Fruit fly (Drosophila melanogaster) whole organism, prepupa: ENCODE measurements around the gene eEF1gamma.
A peak's percentile ranks its signal among the peaks of the same experiment; 100 is the strongest.

Source experiments
- CG11294 ChIP-seq: fragments of 200-800 bp; sonication (Bioruptor generic); IDR thresholded peaks from 2 replicates; pipeline ENCODE4 v1.3.6; 2022; ENCODE audit warnings: missing biosample characterization, missing genetic modification characterization
- CG15336 ChIP-seq: fragments of 200-800 bp; sonication (Bioruptor generic); IDR thresholded peaks from 2 replicates; pipeline ENCODE4 v1.3.6; 2022; ENCODE audit warnings: missing biosample characterization, missing genetic modification characterization
- CG16779 ChIP-seq: fragments of 200-800 bp; sonication (Bioruptor generic); optimal IDR thresholded peaks from 3 replicates; lab custom pipeline; 2017; ENCODE audit warnings: missing biosample characterization, mild to moderate bottlenecking, missing genetic modification characterization
- CG32006 ChIP-seq: fragments of 200-800 bp; sonication (Bioruptor generic); optimal IDR thresholded peaks from 3 replicates; lab custom pipeline; 2017; ENCODE audit warnings: missing biosample characterization, mild to moderate bottlenecking, missing genetic modification characterization
- CG3919 ChIP-seq: fragments of 200-800 bp; sonication (Bioruptor generic); optimal IDR thresholded peaks from 3 replicates; lab custom pipeline; 2016; ENCODE audit warnings: missing biosample characterization, missing genetic modification characterization
- CG6163 ChIP-seq: fragments of 200-800 bp; sonication (Bioruptor generic); IDR thresholded peaks from 3 replicates; pipeline ENCODE4 v1.3.6; 2022; ENCODE audit warnings: missing biosample characterization, missing genetic modification characterization
- CG6276 ChIP-seq: fragments of 200-800 bp; sonication (Bioruptor generic); optimal IDR thresholded peaks from 2 replicates; lab custom pipeline; 2017; ENCODE audit warnings: missing biosample characterization, mild to moderate bottlenecking, missing genetic modification characterization
- CG6808 ChIP-seq: fragments of 200-800 bp; sonication (Bioruptor generic); optimal IDR thresholded peaks from 3 replicates; lab custom pipeline; 2017; ENCODE audit warnings: missing biosample characterization, missing genetic modification characterization, mild to moderate bottlenecking, moderate library complexity, missing genetic modification reagents
- CG6854 ChIP-seq: fragments of 200-800 bp; sonication (Bioruptor generic); optimal IDR thresholded peaks from 2 replicates; lab custom pipeline; 2017; ENCODE audit warnings: missing biosample characterization, mild to moderate bottlenecking, missing genetic modification characterization
- CG7368 ChIP-seq: fragments of 200-800 bp; sonication (Bioruptor generic); optimal IDR thresholded peaks from 3 replicates; lab custom pipeline; 2016; ENCODE audit warnings: missing biosample characterization, missing genetic modification characterization
- CG8119 ChIP-seq: fragments of 200-800 bp; sonication (Bioruptor generic); IDR thresholded peaks from 3 replicates; pipeline ENCODE4 v1.3.6; 2022; ENCODE audit warnings: missing biosample characterization, missing genetic modification characterization
- Eip75B ChIP-seq: fragments of 200-800 bp; sonication (Bioruptor generic); optimal IDR thresholded peaks from 3 replicates; lab custom pipeline; 2016; ENCODE audit warnings: missing biosample characterization, missing genetic modification characterization
- Eip78C ChIP-seq: fragments of 200-800 bp; sonication (Bioruptor generic); peaks from one replicate; lab custom pipeline; 2016; ENCODE audit warnings: missing biosample characterization, missing genetic modification characterization
- Eip93F ChIP-seq: fragments of 200-800 bp; sonication (Bioruptor generic); optimal IDR thresholded peaks from 2 replicates; lab custom pipeline; 2016; ENCODE audit warnings: missing biosample characterization, mild to moderate bottlenecking, missing genetic modification characterization
- Hr38 ChIP-seq: sonication (Bioruptor generic); optimal IDR thresholded peaks from 2 replicates; lab custom pipeline; 2016; ENCODE audit warnings: missing biosample characterization, missing genetic modification characterization
- Hr39 ChIP-seq: fragments of 200-800 bp; sonication (Bioruptor generic); optimal IDR thresholded peaks from 2 replicates; lab custom pipeline; 2016; ENCODE audit warnings: missing biosample characterization, missing genetic modification characterization
- Met ChIP-seq: fragments of 200-800 bp; sonication (Bioruptor generic); optimal IDR thresholded peaks from 3 replicates; lab custom pipeline; 2016; ENCODE audit warnings: missing biosample characterization, missing genetic modification characterization
- OdsH ChIP-seq: fragments of 200-800 bp; sonication (Bioruptor generic); optimal IDR thresholded peaks from 3 replicates; lab custom pipeline; 2016; ENCODE audit warnings: missing biosample characterization, missing genetic modification characterization
- cyc ChIP-seq: fragments of 200-800 bp; sonication (Bioruptor generic); optimal IDR thresholded peaks from 3 replicates; lab custom pipeline; 2016; ENCODE audit warnings: missing biosample characterization, missing genetic modification characterization
- dac ChIP-seq: fragments of 200-800 bp; sonication (Bioruptor generic); optimal IDR thresholded peaks from 2 replicates; lab custom pipeline; 2017; ENCODE audit warnings: missing biosample characterization, mild to moderate bottlenecking, missing genetic modification characterization
- dsx ChIP-seq: fragments of 200-800 bp; optimal IDR thresholded peaks from 3 replicates; lab custom pipeline; 2019; ENCODE audit warnings: missing biosample characterization, mild to moderate bottlenecking, missing genetic modification characterization, moderate library complexity; ENCODE audit not compliant: poor library complexity, severe bottlenecking
- eg ChIP-seq: fragments of 200-800 bp; sonication (Bioruptor generic); IDR thresholded peaks from 3 replicates; pipeline ENCODE4 v1.3.6; 2022; ENCODE audit warnings: missing biosample characterization, missing genetic modification characterization
- esn ChIP-seq: fragments of 200-800 bp; sonication (Bioruptor generic); optimal IDR thresholded peaks from 2 replicates; lab custom pipeline; 2016; ENCODE audit warnings: missing biosample characterization, mild to moderate bottlenecking, missing genetic modification characterization, moderate library complexity
- fd85E ChIP-seq: fragments of 200-800 bp; sonication (Bioruptor generic); optimal IDR thresholded peaks from 3 replicates; lab custom pipeline; 2016; ENCODE audit warnings: missing biosample characterization, missing genetic modification characterization
- lz ChIP-seq: fragments of 200-800 bp; sonication (Bioruptor generic); optimal IDR thresholded peaks from 3 replicates; lab custom pipeline; 2016; ENCODE audit warnings: missing biosample characterization, missing genetic modification characterization
- ss ChIP-seq, 2 experiments: fragments of 200-800 bp; sonication (Bioruptor generic); optimal IDR thresholded peaks; 2 replicates in 1 of 2; 3 replicates in 1 of 2; lab custom pipeline; 2017 to 2018; ENCODE audit warnings: mild to moderate bottlenecking in 2 of 2, missing biosample characterization in 2 of 2, missing genetic modification characterization in 2 of 2, moderate library complexity in 1 of 2
- svp ChIP-seq: fragments of 200-800 bp; sonication (Bioruptor generic); peaks from one replicate; lab custom pipeline; 2016; ENCODE audit warnings: missing biosample characterization, missing genetic modification characterization
- vri ChIP-seq: fragments of 200-800 bp; sonication (Bioruptor generic); optimal IDR thresholded peaks from 3 replicates; lab custom pipeline; 2016; ENCODE audit warnings: missing biosample characterization, mild to moderate bottlenecking, missing genetic modification characterization

The eEF1gamma gene

dm6 chr3R:29230552-29231102, 10.7 kb downstream of the eEF1gamma start:
- TF ChIP-seq cyc (GFP tag; lab: Kevin White, UChicago) (no peak), CG16779 (tag; lab: Kevin White, UChicago) (no peak), vri (GFP tag; lab: Kevin White, UChicago) (peak; percentile 77), esn (GFP tag; lab: Kevin White, UChicago) (no peak)

- TF ChIP-seq svp (peak; percentile 67), Met (GFP tag; lab: Kevin White, UChicago) (no peak)
- TF ChIP-seq, all 60 proteins: peak for 1
These were observed 18.7 kb downstream of the eEF1gamma start, which contains the start of gene CG11951 for dm6 chr3R:29238623-29239022. CG11951 (minus strand) TSS chr3R:29238723.

DNA sequence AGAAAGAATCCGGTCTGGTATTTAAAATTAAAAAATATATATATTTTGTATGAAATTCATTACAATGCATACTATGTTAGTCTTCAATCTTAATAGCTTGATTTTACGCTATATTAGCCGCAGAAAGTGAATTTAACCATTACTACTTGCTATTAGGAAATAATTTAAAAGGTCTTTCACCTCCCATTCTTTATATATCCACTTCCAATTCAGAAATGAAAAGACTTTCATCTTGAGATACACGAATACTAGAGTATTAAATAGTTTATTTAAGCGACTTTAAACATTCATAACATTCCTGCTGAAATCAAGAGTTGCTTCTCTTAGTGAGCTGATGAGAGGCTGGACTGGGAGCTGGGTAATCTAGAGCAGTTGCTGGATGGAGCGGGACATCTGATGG, 24.8 kb downstream of the eEF1gamma start, which contains the start of gene CG31445:
Gene CG31445 (minus strand): TSS at position 101 of the 400 bp plus-strand sequence.
- TF ChIP-seq svp, result peak; percentile 9
- no peak for TF ChIP-seq CG6163
- no peak for TF ChIP-seq CG11294 (GFP tag; lab: Robert Waterston, UW)
- TF ChIP-seq CG16779 (tag; lab: Kevin White, UChicago), result no peak
- no peak for TF ChIP-seq CG3919 (GFP tag; lab: Kevin White, UChicago)
- TF ChIP-seq Hr38 (GFP tag; lab: Kevin White, UChicago), result no peak
- TF ChIP-seq OdsH (GFP tag; lab: Kevin White, UChicago), result no peak
- TF ChIP-seq dac (GFP tag; lab: Kevin White, UChicago), result no peak

DNA sequence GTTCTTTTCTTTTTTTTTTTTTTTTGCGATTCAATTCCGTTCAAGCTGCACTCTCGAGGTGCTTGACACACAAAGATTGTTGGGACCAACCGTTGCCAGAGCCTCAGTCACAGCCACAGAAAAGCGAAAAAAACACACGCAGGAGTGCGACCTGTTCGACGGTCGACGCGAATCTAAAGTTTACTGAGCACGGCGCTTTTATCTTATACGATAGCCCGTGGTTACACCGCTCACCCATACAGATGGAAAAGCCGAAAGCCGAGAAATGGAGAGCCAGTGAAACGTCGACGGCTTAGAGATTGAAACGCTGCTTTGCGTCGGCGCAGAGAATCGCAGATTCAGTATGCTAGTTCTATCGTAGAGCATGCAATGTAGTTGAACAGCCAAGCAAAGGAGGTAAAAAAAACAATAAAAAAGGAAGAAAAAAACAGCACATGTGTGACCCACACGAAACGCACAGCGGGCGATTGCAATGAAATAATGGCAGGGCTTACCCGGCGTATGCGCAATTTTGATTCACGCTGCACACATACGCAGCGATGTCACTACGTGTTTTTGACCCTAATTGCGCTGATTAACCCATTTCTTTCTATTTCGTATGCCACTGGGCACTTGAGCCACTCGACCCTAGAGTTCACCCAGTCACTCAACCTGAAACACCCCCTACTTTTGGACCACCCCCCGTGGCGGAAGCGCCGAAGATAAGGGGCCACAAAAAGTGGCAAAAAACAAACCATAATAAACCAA, 30.5 kb downstream of the eEF1gamma start, which contains the start of gene SP1029:
Gene SP1029 (minus strand): TSS at position 180 of the 747 bp plus-strand sequence.
- no peak for TF ChIP-seq CG32006 (GFP tag; lab: Kevin White, UChicago)
- peak; percentile 15; the same call in 1 of the 3 replicates for TF ChIP-seq CG8119 (GFP tag; lab: Robert Waterston, UW)
- TF ChIP-seq CG7368 (GFP tag; lab: Kevin White, UChicago), result no peak
- peak; percentile 27 for TF ChIP-seq Eip78C (GFP tag; lab: Kevin White, UChicago)
- peak; percentile 26 for TF ChIP-seq CG6276 (GFP tag; lab: Kevin White, UChicago)
- peak; percentile 17 to 48 for TF ChIP-seq ss (GFP tag; optimal IDR thresholded peaks at IDR 0.05; lab: Kevin White, UChicago)
- peak; percentile 44; the same call in 1 of the 2 replicates for TF ChIP-seq CG15336 (GFP tag; lab: Robert Waterston, UW)
- TF ChIP-seq dsx (GFP tag; lab: Kevin White, UChicago), result no peak
- TF ChIP-seq CG6163, result peak; percentile 35; the same call in 2 of the 3 replicates
- TF ChIP-seq fd85E (GFP tag; lab: Kevin White, UChicago), result no peak
- TF ChIP-seq eg (GFP tag; lab: Robert Waterston, UW), result peak; percentile 60; the same call in 2 of the 3 replicates
- TF ChIP-seq Eip75B (GFP tag; lab: Kevin White, UChicago), result no peak
- TF ChIP-seq Met (GFP tag; lab: Kevin White, UChicago), result no peak
- TF ChIP-seq CG6854 (GFP tag; lab: Kevin White, UChicago), result no peak
- TF ChIP-seq CG6808 (GFP tag; lab: Kevin White, UChicago), result peak; percentile 37

- peak; percentile 23; the same call in 1 of the 3 replicates for TF ChIP-seq CG6163
- TF ChIP-seq CG15336 (GFP tag; lab: Robert Waterston, UW), result no peak
- peak; percentile 40 for TF ChIP-seq svp
- TF ChIP-seq Eip93F, result no peak
- TF ChIP-seq lz (GFP tag; lab: Kevin White, UChicago), result peak; percentile 19
- peak; percentile 0 for TF ChIP-seq Met (GFP tag; lab: Kevin White, UChicago)
- peak; percentile 8 for TF ChIP-seq cyc (GFP tag; lab: Kevin White, UChicago)
- peak; percentile 47 for TF ChIP-seq Eip78C (GFP tag; lab: Kevin White, UChicago)
- peak; percentile 29 for TF ChIP-seq esn (GFP tag; lab: Kevin White, UChicago)
- no peak for TF ChIP-seq CG3919 (GFP tag; lab: Kevin White, UChicago)
- TF ChIP-seq Hr39 (GFP tag; lab: Kevin White, UChicago), result peak; percentile 5
These were observed 31.4 kb downstream of the eEF1gamma start for dm6 chr3R:29251418-29251817.
